Worm (Caenorhabditis elegans) whole organism, L1 larva: ENCODE data around the gene col-133.

Experiments used
- C34B4.2 ChIP-seq: sonication (generic microtip); optimal IDR thresholded peaks from 2 replicates; lab custom pipeline; 2017; ENCODE audit warnings: mild to moderate bottlenecking, missing genetic modification characterization, missing compliant biosample characterization
- F16B12.6 ChIP-seq: fragments of 150-350 bp; optimal IDR thresholded peaks from 2 replicates; lab custom pipeline; 2014; ENCODE audit warnings: missing biosample characterization, missing genetic modification characterization
- aha-1 ChIP-seq: fragments of 150-350 bp; optimal IDR thresholded peaks from 2 replicates; lab custom pipeline; 2014; ENCODE audit warnings: missing biosample characterization, missing genetic modification characterization
- alr-1 ChIP-seq: fragments of 200-800 bp; sonication (Bioruptor generic); optimal IDR thresholded peaks from 2 replicates; lab custom pipeline; 2018; ENCODE audit warnings: borderline replicate concordance, mild to moderate bottlenecking, missing genetic modification characterization, missing compliant biosample characterization
- blmp-1 ChIP-seq: fragments of 150-350 bp; optimal IDR thresholded peaks from 2 replicates; lab custom pipeline; 2014; ENCODE audit warnings: missing biosample characterization, missing genetic modification characterization
- ceh-82 ChIP-seq, 3 experiments: fragments of 150-350 bp in 1 of 3; sonication (generic microtip) in 2 of 3; optimal IDR thresholded peaks; 2 replicates each; lab custom pipeline; 2014 to 2017; ENCODE audit warnings: missing biosample characterization in 3 of 3, missing genetic modification characterization in 3 of 3
- ceh-90 ChIP-seq: sonication (generic microtip); optimal IDR thresholded peaks from 2 replicates; lab custom pipeline; 2016; ENCODE audit warnings: missing genetic modification characterization, missing compliant biosample characterization
- efl-1 ChIP-seq, 4 experiments: fragments of 150-350 bp; optimal IDR thresholded peaks in 3 of 4; peaks in 1 of 4; 1 replicate in 1 of 4; 2 replicates in 3 of 4; lab custom pipeline; 2014; ENCODE audit warnings: missing biosample characterization in 2 of 4, missing genetic modification characterization in 2 of 4, missing genetic modification reagents in 2 of 4
- efl-3 ChIP-seq: fragments of 200-800 bp; sonication (Bioruptor generic); optimal IDR thresholded peaks from 2 replicates; lab custom pipeline; 2018; ENCODE audit warnings: mild to moderate bottlenecking, missing genetic modification characterization, missing compliant biosample characterization
- egl-13 ChIP-seq: sonication (generic microtip); optimal IDR thresholded peaks from 2 replicates; lab custom pipeline; 2016; ENCODE audit warnings: missing genotype, missing genetic modification reagents, missing genetic modification characterization, missing compliant biosample characterization
- elt-2 ChIP-seq: sonication (generic microtip); optimal IDR thresholded peaks from 2 replicates; lab custom pipeline; 2016; ENCODE audit warnings: missing genetic modification characterization, mild to moderate bottlenecking, inconsistent platforms, missing compliant biosample characterization, missing genetic modification reagents
- elt-3 ChIP-seq, 6 experiments: fragments of 150-350 bp in 1 of 6; sonication (generic microtip); optimal IDR thresholded peaks; 2 replicates each; lab custom pipeline; 2017 to 2018; ENCODE audit warnings: missing biosample characterization in 6 of 6, missing genetic modification characterization in 6 of 6, inconsistent platforms in 1 of 6
- ets-5 ChIP-seq: fragments of 200-800 bp; sonication (Bioruptor generic); IDR thresholded peaks from 2 replicates; pipeline ENCODE4 v1.3.6; 2022; ENCODE audit warnings: missing genetic modification characterization, missing compliant biosample characterization
- fkh-8 ChIP-seq: sonication (generic microtip); optimal IDR thresholded peaks from 2 replicates; lab custom pipeline; 2016; ENCODE audit warnings: mild to moderate bottlenecking, missing genetic modification characterization, missing compliant biosample characterization
- hlh-17 ChIP-seq: fragments of 200-800 bp; sonication (Bioruptor generic); optimal IDR thresholded peaks from 2 replicates; lab custom pipeline; 2018; ENCODE audit warnings: missing genetic modification characterization, mild to moderate bottlenecking, missing compliant biosample characterization, moderate library complexity, borderline replicate concordance
- jun-1 ChIP-seq: fragments of 150-350 bp; optimal IDR thresholded peaks from 2 replicates; lab custom pipeline; 2014; ENCODE audit warnings: missing biosample characterization, missing genetic modification reagents, missing genetic modification characterization
- lin-13 ChIP-seq: fragments of 150-350 bp; optimal IDR thresholded peaks from 2 replicates; lab custom pipeline; 2014; ENCODE audit warnings: missing biosample characterization, missing genetic modification reagents, missing genetic modification characterization
- lin-14 ChIP-seq: fragments of 200-800 bp; sonication (Bioruptor generic); optimal IDR thresholded peaks from 2 replicates; lab custom pipeline; 2018; ENCODE audit warnings: mild to moderate bottlenecking, missing genetic modification characterization, moderate library complexity, missing compliant biosample characterization
- lin-15B ChIP-seq: fragments of 150-350 bp; sonication (generic microtip); optimal IDR thresholded peaks from 3 replicates; lab custom pipeline; 2014; ENCODE audit warnings: missing biosample characterization, missing genetic modification characterization
- lin-39 ChIP-seq: fragments of 150-350 bp; optimal IDR thresholded peaks from 2 replicates; lab custom pipeline; 2014; ENCODE audit warnings: missing biosample characterization, missing genetic modification reagents, missing genetic modification characterization
- lir-3 ChIP-seq: sonication (generic microtip); optimal IDR thresholded peaks from 2 replicates; lab custom pipeline; 2016; ENCODE audit warnings: mild to moderate bottlenecking, missing genetic modification characterization, moderate library complexity, missing compliant biosample characterization; ENCODE audit not compliant: poor library complexity
- mef-2 ChIP-seq: fragments of 150-350 bp; optimal IDR thresholded peaks from 2 replicates; lab custom pipeline; 2014; ENCODE audit warnings: missing biosample characterization, missing genetic modification characterization
- mep-1 ChIP-seq: fragments of 150-350 bp; optimal IDR thresholded peaks from 2 replicates; lab custom pipeline; 2014; ENCODE audit warnings: missing biosample characterization, missing genetic modification characterization
- nhr-12 ChIP-seq: sonication (generic microtip); optimal IDR thresholded peaks from 2 replicates; lab custom pipeline; 2017; ENCODE audit warnings: missing biosample characterization, missing genetic modification characterization
- nhr-237 ChIP-seq: fragments of 150-350 bp; optimal IDR thresholded peaks from 2 replicates; lab custom pipeline; 2014; ENCODE audit warnings: missing biosample characterization, missing genetic modification characterization
- nhr-71 ChIP-seq: sonication (generic microtip); optimal IDR thresholded peaks from 2 replicates; lab custom pipeline; 2016; ENCODE audit warnings: mild to moderate bottlenecking, missing genetic modification characterization, moderate library complexity, missing compliant biosample characterization
- nhr-76 ChIP-seq: sonication (generic microtip); optimal IDR thresholded peaks from 2 replicates; lab custom pipeline; 2017; ENCODE audit warnings: missing biosample characterization, missing genetic modification characterization
- nhr-77 ChIP-seq: fragments of 150-350 bp; optimal IDR thresholded peaks from 2 replicates; lab custom pipeline; 2014; ENCODE audit warnings: missing biosample characterization, missing genetic modification characterization
- nhr-90 ChIP-seq: sonication (generic microtip); optimal IDR thresholded peaks from 2 replicates; lab custom pipeline; 2016; ENCODE audit warnings: mild to moderate bottlenecking, missing genetic modification characterization, missing compliant biosample characterization; ENCODE audit not compliant: poor library complexity
- pag-3 ChIP-seq: sonication (generic microtip); optimal IDR thresholded peaks from 2 replicates; lab custom pipeline; 2017; ENCODE audit warnings: missing genetic modification characterization, mild to moderate bottlenecking, missing compliant biosample characterization, antibody characterized with exemption, borderline replicate concordance; ENCODE audit not compliant: insufficient read depth
- pqm-1 ChIP-seq: sonication (generic microtip); optimal IDR thresholded peaks from 3 replicates; lab custom pipeline; 2017; ENCODE audit warnings: missing biosample characterization, missing genetic modification characterization
- snu-23 ChIP-seq: sonication (generic microtip); optimal IDR thresholded peaks from 2 replicates; lab custom pipeline; 2016; ENCODE audit warnings: missing genetic modification characterization, missing compliant biosample characterization
- sptf-1 ChIP-seq: fragments of 150-350 bp; optimal IDR thresholded peaks from 2 replicates; lab custom pipeline; 2014; ENCODE audit warnings: missing biosample characterization, missing genetic modification characterization
- swsn-7 ChIP-seq: sonication (generic microtip); optimal IDR thresholded peaks from 2 replicates; lab custom pipeline; 2016; ENCODE audit warnings: missing genetic modification characterization, missing compliant biosample characterization
- unc-62 ChIP-seq: fragments of 150-350 bp; optimal IDR thresholded peaks from 2 replicates; lab custom pipeline; 2014; ENCODE audit warnings: missing biosample characterization, missing genetic modification reagents, missing genetic modification characterization
- unc-86 ChIP-seq: sonication (generic microtip); optimal IDR thresholded peaks from 2 replicates; lab custom pipeline; 2016; ENCODE audit warnings: missing genetic modification characterization, missing compliant biosample characterization
- vab-15 ChIP-seq: sonication (generic microtip); optimal IDR thresholded peaks from 2 replicates; lab custom pipeline; 2017; ENCODE audit warnings: missing genotype, mild to moderate bottlenecking, missing genetic modification characterization, missing compliant biosample characterization
- ztf-4 ChIP-seq: fragments of 150-350 bp; optimal IDR thresholded peaks from 2 replicates; lab custom pipeline; 2014; ENCODE audit warnings: missing biosample characterization, missing genetic modification characterization

Gene col-133

DNA sequence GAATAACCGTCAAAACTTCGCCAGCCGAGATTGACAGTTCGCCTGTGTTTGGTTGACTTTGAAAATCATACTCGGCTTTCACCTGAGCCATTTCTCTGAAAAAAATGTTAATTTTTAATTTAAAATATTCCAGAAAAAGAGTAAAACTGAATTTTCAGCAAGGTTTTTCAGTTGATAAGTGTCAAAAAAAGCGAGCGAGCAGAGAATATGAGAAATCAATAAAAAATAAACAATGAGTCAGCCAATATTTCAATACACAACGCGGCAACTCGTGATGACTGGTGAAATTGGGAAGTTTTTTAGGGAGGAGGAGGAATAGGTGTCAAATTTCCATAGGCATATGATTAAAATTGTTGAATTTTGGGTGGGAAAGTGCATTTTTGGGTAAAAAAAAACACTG, 29.4 kb downstream of the col-133 start, which contains the start of gene lst-4:
lst-4 (minus strand) TSS at position 101 of the 400 bp plus-strand sequence.
- no peak for TF ChIP-seq nhr-71 (tag; lab: Kevin White, UChicago)
- no peak for TF ChIP-seq lin-14
- no peak for TF ChIP-seq mef-2 (tag; lab: Kevin White, UChicago)
- no peak for TF ChIP-seq swsn-7 (tag; lab: Kevin White, UChicago)
- TF ChIP-seq blmp-1 (tag; lab: Kevin White, UChicago), result no peak
- TF ChIP-seq nhr-237 (tag; lab: Kevin White, UChicago), result no peak
- no peak for TF ChIP-seq ceh-82 (tag; optimal IDR thresholded peaks at IDR 0.05; lab: Kevin White, UChicago)
- no peak for TF ChIP-seq elt-2 (tag; lab: Kevin White, UChicago)
- no peak for TF ChIP-seq ceh-90 (tag; lab: Kevin White, UChicago)
- TF ChIP-seq pag-3 (tag; lab: Kevin White, UChicago), result no peak

ce11 chrIV:14066403-14066802, 32.8 kb downstream of the col-133 start:
- TF ChIP-seq ceh-90 (tag; lab: Kevin White, UChicago) (no peak), lin-14 (no peak), lin-39 (tag; lab: Kevin White, UChicago) (no peak), ets-5 (no peak), fkh-8 (tag; lab: Kevin White, UChicago) (no peak), ceh-82 (tag; optimal IDR thresholded peaks at IDR 0.05; lab: Kevin White, UChicago) (no peak), hlh-17 (GFP tag; lab: Kevin White, UChicago) (no peak), efl-1 (optimal IDR thresholded peaks at IDR 0.05; lab: Kevin White, UChicago) (no peak), efl-1 (GFP tag; optimal IDR thresholded peaks at IDR 0.05 in 1 of 2; lab: Kevin White, UChicago) (no peak), mep-1 (tag; lab: Kevin White, UChicago) (no peak), nhr-90 (tag; lab: Kevin White, UChicago) (no peak), sptf-1 (tag; lab: Kevin White, UChicago) (no peak), lin-13 (GFP tag; lab: Kevin White, UChicago) (no peak), vab-15 (no peak), aha-1 (tag; lab: Kevin White, UChicago) (no peak), nhr-71 (tag; lab: Kevin White, UChicago) (no peak), jun-1 (tag; lab: Kevin White, UChicago) (no peak), F16B12.6 (tag; lab: Kevin White, UChicago) (no peak)

DNA sequence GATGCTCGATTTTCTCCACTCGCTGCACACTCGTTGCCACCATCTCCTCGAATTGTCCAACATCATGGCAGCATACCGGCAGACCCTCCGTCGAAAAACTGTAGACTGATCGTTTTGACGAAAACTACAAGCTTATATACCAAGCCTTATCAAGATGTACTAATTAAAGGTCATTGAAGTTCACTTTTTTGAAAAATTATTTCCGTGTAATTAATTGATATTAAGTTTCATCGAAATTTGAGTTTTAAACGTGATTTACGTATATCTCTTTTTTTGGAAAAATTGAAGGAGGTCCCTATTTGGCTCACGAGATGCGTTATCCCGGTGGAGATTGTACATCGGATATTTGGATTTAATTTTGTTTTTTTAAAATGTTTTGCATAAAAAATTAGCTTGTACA, 38.5 kb downstream of the col-133 start, which contains the start of gene Y37A1B.4:
Y37A1B.4 (minus strand) TSS at position 101 of the 400 bp plus-strand sequence.
- TF ChIP-seq lin-14 (no peak), efl-3 (GFP tag; lab: Kevin White, UChicago) (no peak), nhr-90 (tag; lab: Kevin White, UChicago) (no peak), egl-13 (tag; lab: Kevin White, UChicago) (no peak), lir-3 (no peak), blmp-1 (tag; lab: Kevin White, UChicago) (no peak), efl-1 (optimal IDR thresholded peaks at IDR 0.05; lab: Kevin White, UChicago) (no peak), efl-1 (GFP tag; optimal IDR thresholded peaks at IDR 0.05 in 1 of 2; lab: Kevin White, UChicago) (no peak), nhr-76 (tag; lab: Kevin White, UChicago) (no peak), lin-15B (tag; lab: Kevin White, UChicago) (no peak), C34B4.2 (no peak), snu-23 (no peak), pqm-1 (tag; lab: Kevin White, UChicago) (no peak), elt-3 (tag; optimal IDR thresholded peaks at IDR 0.05; lab: Kevin White, UChicago) (no peak), unc-62 (GFP tag; lab: Kevin White, UChicago) (no peak), ceh-90 (tag; lab: Kevin White, UChicago) (no peak), mef-2 (tag; lab: Kevin White, UChicago) (no peak), nhr-77 (tag; lab: Kevin White, UChicago) (no peak)

DNA sequence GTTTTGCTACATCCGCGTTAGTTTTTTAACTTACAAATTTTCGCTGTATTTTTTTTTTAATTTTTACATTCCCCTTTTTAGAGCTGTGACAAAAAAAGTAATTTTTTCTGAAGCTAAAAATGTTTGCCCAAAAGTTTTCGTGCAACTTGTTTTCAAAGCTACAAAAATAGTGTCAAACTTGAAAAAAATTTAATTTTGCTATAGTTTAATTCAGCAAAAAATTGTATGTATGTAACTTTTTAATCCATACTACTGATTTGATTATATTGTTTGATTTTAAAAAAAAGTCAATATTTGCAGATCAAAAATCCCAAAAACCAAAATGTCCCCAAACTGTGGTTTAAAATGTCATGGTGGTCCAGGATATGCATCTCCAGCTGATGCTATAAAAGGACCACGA, 48.3 kb downstream of the col-133 start, which contains the start of gene semo-1:
semo-1 (plus strand) TSS at position 301 of the 400 bp plus-strand sequence.
- TF ChIP-seq ztf-4, result no peak
- no peak for TF ChIP-seq unc-86 (tag; lab: Kevin White, UChicago)
- TF ChIP-seq nhr-71 (tag; lab: Kevin White, UChicago), result no peak
- no peak for TF ChIP-seq alr-1
- no peak for TF ChIP-seq egl-13 (tag; lab: Kevin White, UChicago)
- TF ChIP-seq elt-2 (tag; lab: Kevin White, UChicago), result no peak
- no peak for TF ChIP-seq nhr-12
- no peak for TF ChIP-seq F16B12.6 (tag; lab: Kevin White, UChicago)
- no peak for TF ChIP-seq lin-39 (tag; lab: Kevin White, UChicago)
- TF ChIP-seq ets-5, result no peak
